Worm (Caenorhabditis elegans) whole organism, L1 larva: ENCODE results near the gene fbxa-28.

ENCODE experiments used
- C16A3.4 ChIP-seq: fragments of 150-350 bp; optimal IDR thresholded peaks from 2 replicates; lab custom pipeline; 2014; ENCODE audit warnings: missing biosample characterization, missing genetic modification characterization
- C34B4.2 ChIP-seq: sonication (generic microtip); optimal IDR thresholded peaks from 2 replicates; lab custom pipeline; 2017; ENCODE audit warnings: mild to moderate bottlenecking, missing genetic modification characterization, missing compliant biosample characterization
- F16B12.6 ChIP-seq: fragments of 150-350 bp; optimal IDR thresholded peaks from 2 replicates; lab custom pipeline; 2014; ENCODE audit warnings: missing biosample characterization, missing genetic modification characterization
- Y116A8C.19 ChIP-seq: sonication (generic microtip); optimal IDR thresholded peaks from 2 replicates; lab custom pipeline; 2016; ENCODE audit warnings: missing compliant biosample characterization, missing genetic modification characterization, borderline replicate concordance
- aha-1 ChIP-seq: fragments of 150-350 bp; optimal IDR thresholded peaks from 2 replicates; lab custom pipeline; 2014; ENCODE audit warnings: missing biosample characterization, missing genetic modification characterization
- alr-1 ChIP-seq: fragments of 200-800 bp; sonication (Bioruptor generic); optimal IDR thresholded peaks from 2 replicates; lab custom pipeline; 2018; ENCODE audit warnings: borderline replicate concordance, mild to moderate bottlenecking, missing genetic modification characterization, missing compliant biosample characterization
- aly-2 ChIP-seq: fragments of 150-350 bp; optimal IDR thresholded peaks from 2 replicates; lab custom pipeline; 2014; ENCODE audit warnings: missing biosample characterization, missing genetic modification characterization
- ceh-82 ChIP-seq, 3 experiments: fragments of 150-350 bp in 1 of 3; sonication (generic microtip) in 2 of 3; optimal IDR thresholded peaks; 2 replicates each; lab custom pipeline; 2014 to 2017; ENCODE audit warnings: missing biosample characterization in 3 of 3, missing genetic modification characterization in 3 of 3
- ceh-90 ChIP-seq: sonication (generic microtip); optimal IDR thresholded peaks from 2 replicates; lab custom pipeline; 2016; ENCODE audit warnings: missing genetic modification characterization, missing compliant biosample characterization
- ces-1 ChIP-seq: fragments of 150-350 bp; optimal IDR thresholded peaks from 2 replicates; lab custom pipeline; 2014; ENCODE audit warnings: missing biosample characterization, missing genetic modification reagents, missing genetic modification characterization
- dpl-1 ChIP-seq, 3 experiments: fragments of 150-350 bp in 2 of 3; sonication (generic microtip) in 1 of 3; optimal IDR thresholded peaks; 2 replicates each; lab custom pipeline; 2014 to 2017; ENCODE audit warnings: missing biosample characterization in 3 of 3, missing genetic modification characterization in 3 of 3, missing genetic modification reagents in 3 of 3
- efl-3 ChIP-seq: fragments of 200-800 bp; sonication (Bioruptor generic); optimal IDR thresholded peaks from 2 replicates; lab custom pipeline; 2018; ENCODE audit warnings: mild to moderate bottlenecking, missing genetic modification characterization, missing compliant biosample characterization
- elt-2 ChIP-seq: sonication (generic microtip); optimal IDR thresholded peaks from 2 replicates; lab custom pipeline; 2016; ENCODE audit warnings: missing genetic modification characterization, mild to moderate bottlenecking, inconsistent platforms, missing compliant biosample characterization, missing genetic modification reagents
- elt-3 ChIP-seq, 6 experiments: fragments of 150-350 bp in 1 of 6; sonication (generic microtip); optimal IDR thresholded peaks; 2 replicates each; lab custom pipeline; 2017 to 2018; ENCODE audit warnings: missing biosample characterization in 6 of 6, missing genetic modification characterization in 6 of 6, inconsistent platforms in 1 of 6
- ets-5 ChIP-seq: fragments of 200-800 bp; sonication (Bioruptor generic); IDR thresholded peaks from 2 replicates; pipeline ENCODE4 v1.3.6; 2022; ENCODE audit warnings: missing genetic modification characterization, missing compliant biosample characterization
- fkh-10 ChIP-seq: sonication (generic microtip); optimal IDR thresholded peaks from 2 replicates; lab custom pipeline; 2017; ENCODE audit warnings: missing biosample characterization, missing genetic modification reagents, missing genetic modification characterization
- fkh-4 ChIP-seq: sonication (generic microtip); optimal IDR thresholded peaks from 2 replicates; lab custom pipeline; 2016; ENCODE audit warnings: missing compliant biosample characterization, missing genetic modification characterization, borderline replicate concordance
- hlh-17 ChIP-seq: fragments of 200-800 bp; sonication (Bioruptor generic); optimal IDR thresholded peaks from 2 replicates; lab custom pipeline; 2018; ENCODE audit warnings: missing genetic modification characterization, mild to moderate bottlenecking, missing compliant biosample characterization, moderate library complexity, borderline replicate concordance
- hpl-2 ChIP-seq: fragments of 150-350 bp; optimal IDR thresholded peaks from 2 replicates; lab custom pipeline; 2014; ENCODE audit warnings: missing biosample characterization, missing genetic modification reagents, missing genetic modification characterization
- lin-14 ChIP-seq: fragments of 200-800 bp; sonication (Bioruptor generic); optimal IDR thresholded peaks from 2 replicates; lab custom pipeline; 2018; ENCODE audit warnings: mild to moderate bottlenecking, missing genetic modification characterization, moderate library complexity, missing compliant biosample characterization
- lin-35 ChIP-seq, 2 experiments: fragments of 150-350 bp; optimal IDR thresholded peaks; 2 replicates each; lab custom pipeline; 2014; ENCODE audit warnings: missing biosample characterization in 2 of 2, missing genetic modification characterization in 2 of 2, missing genetic modification reagents in 2 of 2
- lin-39 ChIP-seq: fragments of 150-350 bp; optimal IDR thresholded peaks from 2 replicates; lab custom pipeline; 2014; ENCODE audit warnings: missing biosample characterization, missing genetic modification reagents, missing genetic modification characterization
- lsy-2 ChIP-seq, 2 experiments: fragments of 150-350 bp; optimal IDR thresholded peaks; 2 replicates each; lab custom pipeline; 2014; ENCODE audit warnings: missing biosample characterization in 2 of 2, missing genetic modification characterization in 2 of 2
- mdl-1 ChIP-seq, 2 experiments: fragments of 150-350 bp; optimal IDR thresholded peaks; 2 replicates each; lab custom pipeline; 2014 to 2017; ENCODE audit warnings: missing biosample characterization in 2 of 2, missing genetic modification characterization in 2 of 2, inconsistent platforms in 1 of 2
- mef-2 ChIP-seq: fragments of 150-350 bp; optimal IDR thresholded peaks from 2 replicates; lab custom pipeline; 2014; ENCODE audit warnings: missing biosample characterization, missing genetic modification characterization
- mep-1 ChIP-seq: fragments of 150-350 bp; optimal IDR thresholded peaks from 2 replicates; lab custom pipeline; 2014; ENCODE audit warnings: missing biosample characterization, missing genetic modification characterization
- nhr-19 ChIP-seq: fragments of 200-800 bp; sonication (Bioruptor generic); conservative IDR thresholded peaks from 2 replicates; pipeline ENCODE4 v1.3.6; 2022; ENCODE audit warnings: missing genetic modification characterization, missing compliant biosample characterization
- nhr-20 ChIP-seq: sonication (generic microtip); optimal IDR thresholded peaks from 2 replicates; lab custom pipeline; 2016; ENCODE audit warnings: mild to moderate bottlenecking, missing genetic modification characterization, missing compliant biosample characterization
- nhr-28 ChIP-seq: fragments of 150-350 bp; optimal IDR thresholded peaks from 2 replicates; lab custom pipeline; 2014; ENCODE audit warnings: missing biosample characterization, missing genetic modification characterization
- nhr-47 ChIP-seq: sonication (generic microtip); optimal IDR thresholded peaks from 2 replicates; lab custom pipeline; 2016; ENCODE audit warnings: mild to moderate bottlenecking, missing genetic modification characterization, moderate library complexity, missing compliant biosample characterization
- nhr-77 ChIP-seq: fragments of 150-350 bp; optimal IDR thresholded peaks from 2 replicates; lab custom pipeline; 2014; ENCODE audit warnings: missing biosample characterization, missing genetic modification characterization
- nhr-84 ChIP-seq: sonication (generic microtip); optimal IDR thresholded peaks from 2 replicates; lab custom pipeline; 2017; ENCODE audit warnings: missing biosample characterization, missing genetic modification characterization
- nhr-85 ChIP-seq: sonication (generic microtip); peaks from one replicate; lab custom pipeline; 2016; ENCODE audit warnings: missing genetic modification characterization, inconsistent platforms, missing compliant biosample characterization
- nhr-90 ChIP-seq: sonication (generic microtip); optimal IDR thresholded peaks from 2 replicates; lab custom pipeline; 2016; ENCODE audit warnings: mild to moderate bottlenecking, missing genetic modification characterization, missing compliant biosample characterization; ENCODE audit not compliant: poor library complexity
- pag-3 ChIP-seq: sonication (generic microtip); optimal IDR thresholded peaks from 2 replicates; lab custom pipeline; 2017; ENCODE audit warnings: missing genetic modification characterization, mild to moderate bottlenecking, missing compliant biosample characterization, antibody characterized with exemption, borderline replicate concordance; ENCODE audit not compliant: insufficient read depth
- pax-3 ChIP-seq: fragments of 200-800 bp; sonication (Bioruptor generic); optimal IDR thresholded peaks from 2 replicates; lab custom pipeline; 2018; ENCODE audit warnings: mild to moderate bottlenecking, missing genetic modification characterization, moderate library complexity, missing compliant biosample characterization
- pqm-1 ChIP-seq: sonication (generic microtip); optimal IDR thresholded peaks from 3 replicates; lab custom pipeline; 2017; ENCODE audit warnings: missing biosample characterization, missing genetic modification characterization
- skn-1 ChIP-seq: fragments of 150-350 bp; optimal IDR thresholded peaks from 2 replicates; lab custom pipeline; 2014; ENCODE audit warnings: missing biosample characterization, missing genetic modification characterization
- snpc-4 ChIP-seq: fragments of 150-350 bp; optimal IDR thresholded peaks from 2 replicates; lab custom pipeline; 2014; ENCODE audit warnings: missing biosample characterization, missing genetic modification characterization
- snu-23 ChIP-seq: sonication (generic microtip); optimal IDR thresholded peaks from 2 replicates; lab custom pipeline; 2016; ENCODE audit warnings: missing genetic modification characterization, missing compliant biosample characterization
- sptf-1 ChIP-seq: fragments of 150-350 bp; optimal IDR thresholded peaks from 2 replicates; lab custom pipeline; 2014; ENCODE audit warnings: missing biosample characterization, missing genetic modification characterization
- swsn-7 ChIP-seq: sonication (generic microtip); optimal IDR thresholded peaks from 2 replicates; lab custom pipeline; 2016; ENCODE audit warnings: missing genetic modification characterization, missing compliant biosample characterization
- tlp-1 ChIP-seq: fragments of 150-350 bp; optimal IDR thresholded peaks from 2 replicates; lab custom pipeline; 2014; ENCODE audit warnings: missing biosample characterization, missing genetic modification characterization
- unc-130 ChIP-seq: fragments of 150-350 bp; optimal IDR thresholded peaks from 2 replicates; lab custom pipeline; 2017; ENCODE audit warnings: missing biosample characterization, missing genetic modification characterization, inconsistent platforms
- unc-30 ChIP-seq: sonication (generic microtip); optimal IDR thresholded peaks from 2 replicates; lab custom pipeline; 2017; ENCODE audit warnings: missing biosample characterization, missing genetic modification characterization
- unc-62 ChIP-seq: fragments of 150-350 bp; optimal IDR thresholded peaks from 2 replicates; lab custom pipeline; 2014; ENCODE audit warnings: missing biosample characterization, missing genetic modification reagents, missing genetic modification characterization
- unc-86 ChIP-seq: sonication (generic microtip); optimal IDR thresholded peaks from 2 replicates; lab custom pipeline; 2016; ENCODE audit warnings: missing genetic modification characterization, missing compliant biosample characterization
- zip-4 ChIP-seq: fragments of 200-800 bp; sonication (Bioruptor generic); optimal IDR thresholded peaks from 2 replicates; lab custom pipeline; 2018; ENCODE audit warnings: mild to moderate bottlenecking, missing genetic modification characterization, moderate library complexity, missing compliant biosample characterization
- ztf-11 ChIP-seq, 2 experiments: sonication (generic microtip); optimal IDR thresholded peaks; 2 replicates each; lab custom pipeline; 2016 to 2017; ENCODE audit warnings: missing genetic modification characterization in 2 of 2, missing biosample characterization in 1 of 2, missing compliant biosample characterization in 1 of 2

Gene fbxa-28

DNA sequence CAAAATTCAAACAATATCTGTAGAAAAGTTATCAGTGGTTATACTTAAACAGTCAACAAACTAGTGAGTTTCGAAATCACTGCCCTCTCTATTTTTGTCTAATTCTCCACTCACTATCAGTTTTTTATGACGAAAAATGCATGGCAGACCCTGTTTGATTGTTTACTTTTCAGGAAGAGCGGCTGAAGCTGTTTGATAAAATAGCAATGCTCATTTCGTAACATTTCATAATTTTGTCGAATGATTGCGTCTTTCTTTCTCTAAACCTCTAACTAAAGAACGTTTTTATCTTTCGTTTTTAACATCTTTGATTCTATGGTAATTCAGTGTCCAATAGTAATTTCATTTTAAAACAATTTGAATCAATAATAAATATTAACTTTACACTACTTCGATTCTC, 18.5 kb upstream of the fbxa-28 start (continued):
- TF ChIP-seq ceh-90 (no peak), fkh-10 (GFP tag; lab: Kevin White, UChicago) (no peak), ztf-11 (tag; optimal IDR thresholded peaks at IDR 0.05; lab: Kevin White, UChicago) (no peak), unc-130 (tag; lab: Kevin White, UChicago) (no peak), mef-2 (no peak), nhr-85 (tag; lab: Kevin White, UChicago) (no peak), tlp-1 (no peak), lin-39 (no peak), elt-3 (tag; optimal IDR thresholded peaks at IDR 0.05; lab: Kevin White, UChicago) (peak in 1 of 6 experiments; percentile 43), lin-35 (GFP tag; optimal IDR thresholded peaks at IDR 0.05; lab: Kevin White, UChicago) (peak in 1 of 2 experiments; percentile 38), nhr-20 (tag; lab: Kevin White, UChicago) (peak; percentile 37), elt-2 (tag; lab: Kevin White, UChicago) (peak; percentile 98), unc-86 (no peak), ces-1 (GFP tag; lab: Kevin White, UChicago) (no peak), lsy-2 (tag; optimal IDR thresholded peaks at IDR 0.05; lab: Kevin White, UChicago) (peak in 1 of 2 experiments; percentile 29), snpc-4 (tag; lab: Kevin White, UChicago) (no peak), nhr-47 (tag; lab: Kevin White, UChicago) (no peak), C16A3.4 (tag; lab: Kevin White, UChicago) (no peak), ceh-82 (tag; optimal IDR thresholded peaks at IDR 0.05; lab: Kevin White, UChicago) (no peak), alr-1 (tag; lab: Kevin White, UChicago) (no peak)

DNA sequence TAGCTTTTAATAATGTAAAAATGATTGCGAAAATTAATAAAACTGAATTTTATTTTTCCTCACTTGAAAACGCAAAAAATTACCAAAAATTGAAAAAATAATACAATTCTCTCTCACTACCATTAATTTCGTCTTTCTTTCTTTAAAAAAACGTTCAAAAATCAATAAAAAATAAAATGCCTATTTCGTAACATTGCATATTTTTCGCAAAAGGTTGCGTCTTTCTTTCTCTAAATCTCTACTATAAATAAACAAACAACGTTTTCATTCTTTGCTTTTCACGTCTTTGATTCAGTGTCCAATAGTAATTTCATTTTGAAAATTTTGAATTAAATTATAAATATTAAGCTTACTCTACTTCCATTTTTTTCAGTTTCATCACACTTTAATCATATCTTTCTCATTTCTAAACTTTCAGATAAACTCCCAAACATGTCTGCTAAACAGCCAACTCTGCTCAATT, 13.1 kb upstream of the fbxa-28 start, which contains the start of gene fbxa-37:
Gene fbxa-37, plus strand, starts transcription at position 413 of the 463 bp plus-strand sequence.
- TF ChIP-seq hpl-2 (GFP tag; lab: Kevin White, UChicago), result no peak
- no peak for TF ChIP-seq mep-1 (tag; lab: Kevin White, UChicago)
- TF ChIP-seq ztf-11 (tag; optimal IDR thresholded peaks at IDR 0.05; lab: Kevin White, UChicago), result no peak
- TF ChIP-seq C34B4.2 (tag; lab: Kevin White, UChicago), result no peak
- no peak for TF ChIP-seq pax-3 (tag; lab: Kevin White, UChicago)
- TF ChIP-seq nhr-77 (tag; lab: Kevin White, UChicago), result no peak
- no peak for TF ChIP-seq snpc-4 (tag; lab: Kevin White, UChicago)
- TF ChIP-seq unc-86, result no peak
- peak; percentile 61 for TF ChIP-seq lin-14 (GFP tag; lab: Kevin White, UChicago)
- no peak for TF ChIP-seq ces-1 (GFP tag; lab: Kevin White, UChicago)
- no peak for TF ChIP-seq snu-23
- TF ChIP-seq nhr-28, result no peak
- no peak for TF ChIP-seq sptf-1 (tag; lab: Kevin White, UChicago)
- peak; percentile 2 for TF ChIP-seq elt-2 (tag; lab: Kevin White, UChicago)
- TF ChIP-seq ceh-82 (tag; optimal IDR thresholded peaks at IDR 0.05; lab: Kevin White, UChicago), result peak in 2 of 3 experiments; percentile 32 to 34
- no peak for TF ChIP-seq pqm-1 (tag; lab: Kevin White, UChicago)
- TF ChIP-seq lin-35 (GFP tag; optimal IDR thresholded peaks at IDR 0.05; lab: Kevin White, UChicago), result peak in 1 of 2 experiments; percentile 25
- no peak for TF ChIP-seq ets-5 (GFP tag; lab: Robert Waterston, UW)
- TF ChIP-seq skn-1 (tag; lab: Kevin White, UChicago), result peak; percentile 61
- no peak for TF ChIP-seq Y116A8C.19
- TF ChIP-seq fkh-4, result no peak
- TF ChIP-seq swsn-7 (tag; lab: Kevin White, UChicago), result peak; percentile 25
- peak; percentile 92 for TF ChIP-seq zip-4 (GFP tag; lab: Kevin White, UChicago)
- no peak for TF ChIP-seq hlh-17
- TF ChIP-seq dpl-1 (GFP tag; optimal IDR thresholded peaks at IDR 0.05; lab: Kevin White, UChicago), result no peak
- TF ChIP-seq alr-1 (tag; lab: Kevin White, UChicago), result no peak
- no peak for TF ChIP-seq unc-30 (tag; lab: Kevin White, UChicago)
- no peak for TF ChIP-seq F16B12.6 (tag; lab: Kevin White, UChicago)
- no peak for TF ChIP-seq mdl-1 (tag; optimal IDR thresholded peaks at IDR 0.05; lab: Kevin White, UChicago)
- TF ChIP-seq nhr-19 (GFP tag; lab: Robert Waterston, UW), result no peak
- no peak for TF ChIP-seq nhr-85 (tag; lab: Kevin White, UChicago)
- no peak for TF ChIP-seq lin-39
- TF ChIP-seq nhr-84 (tag; lab: Kevin White, UChicago), result no peak
- TF ChIP-seq nhr-90 (tag; lab: Kevin White, UChicago), result no peak
- TF ChIP-seq unc-62 (GFP tag; lab: Kevin White, UChicago), result no peak
- no peak for TF ChIP-seq fkh-10 (GFP tag; lab: Kevin White, UChicago)
- no peak for TF ChIP-seq pag-3 (tag; lab: Kevin White, UChicago)
- TF ChIP-seq aha-1 (tag; lab: Kevin White, UChicago), result no peak
- no peak for TF ChIP-seq aly-2 (tag; lab: Kevin White, UChicago)
- TF ChIP-seq efl-3 (GFP tag; lab: Kevin White, UChicago), result no peak
- no peak for TF ChIP-seq nhr-20 (tag; lab: Kevin White, UChicago)
